Worm (Caenorhabditis elegans): ENCODE measurements around the gene ras-2.
A peak's percentile ranks its signal among the peaks of the same experiment; 100 is the strongest.

The ras-2 gene

ce11 chrIII:4705207-4705606 lies 34.7 kb downstream of the ras-2 start, which contains the start of gene pgap-2:
TSS of gene pgap-2 (plus strand) at chrIII:4705507.
- TF ChIP-seq nhr-77 (tag; optimal IDR thresholded peaks at IDR 0.05) (no peak), sma-3 (GFP tag; optimal IDR thresholded peaks at IDR 0.05) (no peak), mab-5 (tag; optimal IDR thresholded peaks at IDR 0.05) (no peak), zag-1 (tag; optimal IDR thresholded peaks at IDR 0.05) (no peak), sma-9 (GFP tag; optimal IDR thresholded peaks at IDR 0.05) (no peak), sma-9 (tag; optimal IDR thresholded peaks at IDR 0.05) (no peak), ama-1 (optimal IDR thresholded peaks at IDR 0.05) (no peak), elt-1 (tag; optimal IDR thresholded peaks at IDR 0.05) (no peak), unc-62 (GFP tag; optimal IDR thresholded peaks at IDR 0.05) (no peak), skn-1 (tag; optimal IDR thresholded peaks at IDR 0.05) (no peak), elt-3 (tag; optimal IDR thresholded peaks at IDR 0.05) (no peak), lin-13 (GFP tag; optimal IDR thresholded peaks at IDR 0.05) (no peak)

- TF ChIP-seq aly-2 (tag; optimal IDR thresholded peaks at IDR 0.05) (no peak), lin-39 (tag; optimal IDR thresholded peaks at IDR 0.05) (no peak), nhr-12 (tag; optimal IDR thresholded peaks at IDR 0.05) (no peak), fos-1 (tag; optimal IDR thresholded peaks at IDR 0.05) (no peak), nhr-6 (tag; optimal IDR thresholded peaks at IDR 0.05) (no peak), sma-9 (GFP tag; optimal IDR thresholded peaks at IDR 0.05) (no peak), sma-9 (tag; optimal IDR thresholded peaks at IDR 0.05) (no peak), nhr-10 (tag; optimal IDR thresholded peaks at IDR 0.05) (no peak), nhr-23 (tag; optimal IDR thresholded peaks at IDR 0.05) (no peak), egl-27 (tag; optimal IDR thresholded peaks at IDR 0.05) (no peak), mab-5 (tag; optimal IDR thresholded peaks at IDR 0.05) (no peak), gmeb-1 (tag; optimal IDR thresholded peaks at IDR 0.05) (no peak), mdl-1 (tag; optimal IDR thresholded peaks at IDR 0.05) (no peak), C34F6.9 (tag; optimal IDR thresholded peaks at IDR 0.05) (peak; percentile 58), nhr-11 (tag; optimal IDR thresholded peaks at IDR 0.05) (no peak), alr-1 (tag; optimal IDR thresholded peaks at IDR 0.05) (no peak), R02D3.7 (tag; optimal IDR thresholded peaks at IDR 0.05) (no peak), unc-55 (GFP tag; optimal IDR thresholded peaks at IDR 0.05) (peak; percentile 59), elt-1 (tag; optimal IDR thresholded peaks at IDR 0.05) (no peak), lsy-2 (tag; optimal IDR thresholded peaks at IDR 0.05) (peak in 1 of 2 experiments; percentile 59), crh-2 (tag; optimal IDR thresholded peaks at IDR 0.05) (peak; percentile 12), unc-62 (GFP tag; optimal IDR thresholded peaks at IDR 0.05) (no peak)
These were observed 35.9 kb downstream of the ras-2 start, which contains the start of the genes clp-2 and mrpl-16 for ce11 chrIII:4703932-4704454. TSS of gene clp-2 (minus strand) at chrIII:4704025. TSS of gene mrpl-16 (plus strand) at chrIII:4704404.

- no peak for TF ChIP-seq nhr-21 (tag; optimal IDR thresholded peaks at IDR 0.05)
- TF ChIP-seq skn-1 (tag; optimal IDR thresholded peaks at IDR 0.05): no peak
- no peak for TF ChIP-seq lin-11 (tag; optimal IDR thresholded peaks at IDR 0.05)
- TF ChIP-seq lin-13 (GFP tag; optimal IDR thresholded peaks at IDR 0.05): no peak
- TF ChIP-seq ztf-11 (tag; optimal IDR thresholded peaks at IDR 0.05): no peak
- no peak for TF ChIP-seq aly-2 (tag; optimal IDR thresholded peaks at IDR 0.05)
- TF ChIP-seq unc-55 (GFP tag; optimal IDR thresholded peaks at IDR 0.05): no peak
- no peak for TF ChIP-seq sma-9 (GFP tag; optimal IDR thresholded peaks at IDR 0.05)
- TF ChIP-seq sma-9 (tag; optimal IDR thresholded peaks at IDR 0.05): no peak
- TF ChIP-seq alr-1 (tag; optimal IDR thresholded peaks at IDR 0.05): no peak
- TF ChIP-seq R02D3.7 (tag; optimal IDR thresholded peaks at IDR 0.05): no peak
- TF ChIP-seq nhr-129 (tag; optimal IDR thresholded peaks at IDR 0.05): no peak
- TF ChIP-seq sem-4 (tag; optimal IDR thresholded peaks at IDR 0.05): no peak
- no peak for TF ChIP-seq ceh-82 (tag; optimal IDR thresholded peaks at IDR 0.05)
These were observed 40.0 kb downstream of the ras-2 start, which contains the start of gene sel-13 for ce11 chrIII:4699922-4700321. TSS of gene sel-13 (minus strand) at chrIII:4700224.

- TF ChIP-seq unc-39 (tag; optimal IDR thresholded peaks at IDR 0.05) (no peak), nhr-129 (tag; optimal IDR thresholded peaks at IDR 0.05) (no peak), elt-3 (tag; optimal IDR thresholded peaks at IDR 0.05) (no peak), gmeb-1 (tag; optimal IDR thresholded peaks at IDR 0.05) (no peak), nhr-23 (tag; optimal IDR thresholded peaks at IDR 0.05) (no peak), nhr-12 (tag; optimal IDR thresholded peaks at IDR 0.05) (no peak), sem-4 (tag; optimal IDR thresholded peaks at IDR 0.05) (no peak), lin-11 (tag; optimal IDR thresholded peaks at IDR 0.05) (no peak), fos-1 (tag; optimal IDR thresholded peaks at IDR 0.05) (no peak), nhr-21 (tag; optimal IDR thresholded peaks at IDR 0.05) (no peak), R02D3.7 (tag; optimal IDR thresholded peaks at IDR 0.05) (no peak), sma-3 (GFP tag; optimal IDR thresholded peaks at IDR 0.05) (no peak), zag-1 (tag; optimal IDR thresholded peaks at IDR 0.05) (no peak), lin-13 (GFP tag; optimal IDR thresholded peaks at IDR 0.05) (no peak), blmp-1 (tag; optimal IDR thresholded peaks at IDR 0.05; ENCODE audit: insufficient read depth) (no peak), egl-27 (tag; optimal IDR thresholded peaks at IDR 0.05) (no peak), aly-2 (tag; optimal IDR thresholded peaks at IDR 0.05) (no peak), nhr-237 (tag; optimal IDR thresholded peaks at IDR 0.05) (no peak), ztf-11 (tag; optimal IDR thresholded peaks at IDR 0.05) (no peak)
These were observed 42.1 kb downstream of the ras-2 start, which contains the start of gene dnj-18 for ce11 chrIII:4697819-4698218. TSS of gene dnj-18 (plus strand) at chrIII:4698119.

All from whole organism, L2 larva.